Fruit fly (Drosophila melanogaster): ENCODE data around the gene CG31528.

Gene CG31528

DNA sequence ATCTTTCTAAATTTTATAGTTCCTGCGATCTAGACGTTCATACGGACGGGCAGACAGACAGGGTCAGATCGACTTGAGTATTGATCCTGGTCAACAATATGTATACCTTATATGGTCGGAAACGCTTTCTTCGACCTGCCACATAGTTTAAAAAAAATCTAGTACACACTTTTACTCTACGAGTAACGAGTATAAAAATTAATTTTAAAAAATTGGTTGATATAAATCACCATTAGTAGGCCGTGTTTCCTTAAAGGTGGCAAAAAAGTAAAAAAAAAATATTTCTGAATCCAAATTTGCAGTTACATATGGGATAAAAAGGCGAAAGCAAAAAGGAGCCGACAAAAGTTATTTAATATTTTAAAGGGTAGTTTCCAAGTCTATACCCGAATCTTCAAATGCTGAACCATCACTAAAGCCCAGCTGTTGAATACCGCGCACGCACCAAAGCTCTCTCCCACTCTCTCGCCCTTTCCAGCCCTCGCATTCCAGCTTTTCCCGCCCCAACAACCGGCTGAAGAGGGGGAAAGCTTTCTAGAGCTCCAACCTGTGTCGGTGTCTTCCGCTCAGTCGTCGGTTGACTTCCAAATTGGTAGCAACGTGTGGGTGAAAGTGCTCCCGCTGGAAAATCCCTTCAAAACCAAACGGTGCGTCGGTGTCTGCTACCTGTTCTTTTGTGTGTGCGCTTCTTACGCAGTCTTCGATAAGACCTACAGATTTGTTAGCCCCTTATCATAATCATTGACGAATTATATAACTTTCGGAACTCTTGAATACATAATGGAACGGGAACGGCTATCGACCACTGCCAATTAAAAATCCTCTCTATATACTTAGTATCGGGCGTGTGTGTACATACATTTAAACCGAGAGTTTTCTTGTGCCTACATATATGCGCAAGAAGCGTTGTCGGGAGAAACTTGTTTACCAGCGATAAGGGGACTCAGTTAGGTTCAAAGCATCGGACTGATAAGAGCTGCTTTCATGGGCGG is 37.6 kb upstream of the CG31528 start, which contains the start of gene Sfxn1-3 (continued):
- peak; percentile 17 for TF ChIP-seq CG12391 (tag; optimal IDR thresholded peaks at IDR 0.05)
- peak; percentile 8 for TF ChIP-seq CG2116 (GFP tag; optimal IDR thresholded peaks at IDR 0.05)
- peak; percentile 46 for TF ChIP-seq CG13624 (GFP tag; optimal IDR thresholded peaks at IDR 0.05)
- peak; percentile 96 for TF ChIP-seq CG15479 (GFP tag; optimal IDR thresholded peaks at IDR 0.05)
- peak; percentile 84 for TF ChIP-seq HLHmδ (GFP tag; optimal IDR thresholded peaks at IDR 0.05)
- TF ChIP-seq CG7987 (GFP tag; optimal IDR thresholded peaks at IDR 0.05) = peak; percentile 73
- TF ChIP-seq Bgb (GFP tag; IDR thresholded peaks at IDR 0.05; ENCODE audit: partially characterized antibody) = peak; percentile 75
- TF ChIP-seq CG31224 (GFP tag; IDR thresholded peaks at IDR 0.05) = no peak
- TF ChIP-seq exex (tag; optimal IDR thresholded peaks at IDR 0.05) = peak; percentile 93
- TF ChIP-seq CG4617 (GFP tag; optimal IDR thresholded peaks at IDR 0.05; ENCODE audit: borderline replicate concordance) = no peak
- TF ChIP-seq CG31441 (GFP tag; IDR thresholded peaks at IDR 0.05) = peak; percentile 60; the same call in 1 of the 2 replicates
- TF ChIP-seq Adf1 (GFP tag; IDR thresholded peaks at IDR 0.05) = peak; percentile 61; the same call in 1 of the 2 replicates
- no peak for TF ChIP-seq Lpt (GFP tag; optimal IDR thresholded peaks at IDR 0.05)
- no peak for TF ChIP-seq yki (optimal IDR thresholded peaks at IDR 0.05)
- TF ChIP-seq CG11560 (tag; IDR thresholded peaks at IDR 0.05) = no peak
- TF ChIP-seq D19A (tag; optimal IDR thresholded peaks at IDR 0.05) = peak; percentile 24
- TF ChIP-seq Dek (tag; optimal IDR thresholded peaks at IDR 0.05) = peak; percentile 5
- peak; percentile 47 for TF ChIP-seq CG3163 (GFP tag; optimal IDR thresholded peaks at IDR 0.05)
- peak; percentile 56 for TF ChIP-seq Nf-YC (tag; optimal IDR thresholded peaks at IDR 0.05)
- peak; percentile 81 for TF ChIP-seq CG16779 (GFP tag; IDR thresholded peaks at IDR 0.05)
- TF ChIP-seq oc (tag; optimal IDR thresholded peaks at IDR 0.05) = peak; percentile 68
- peak; percentile 24 for TF ChIP-seq CG10979 (tag; optimal IDR thresholded peaks at IDR 0.05)
- TF ChIP-seq CG30403 (GFP tag; optimal IDR thresholded peaks at IDR 0.05) = peak; percentile 34
- 0 out of 3 replicates have a peak, but pooled peaks have one; percentile 20 for TF ChIP-seq dysf (GFP tag; IDR thresholded peaks at IDR 0.05)
- TF ChIP-seq Vsx1 (GFP tag; optimal IDR thresholded peaks at IDR 0.05) = peak; percentile 56
- no peak for TF ChIP-seq Fer2 (tag; optimal IDR thresholded peaks at IDR 0.05)
- TF ChIP-seq CG10209 (GFP tag; optimal IDR thresholded peaks at IDR 0.05) = peak; percentile 22
- peak; percentile 12 for TF ChIP-seq pum (GFP tag; optimal IDR thresholded peaks at IDR 0.05)
- peak; percentile 43 for TF ChIP-seq lilli (GFP tag; optimal IDR thresholded peaks at IDR 0.05)
- peak; percentile 43 for TF ChIP-seq vfl (GFP tag; optimal IDR thresholded peaks at IDR 0.05)
- no peak for TF ChIP-seq CG17612 (GFP tag; IDR thresholded peaks at IDR 0.05)
- 0 out of 2 replicates have a peak, but pooled peaks have one; percentile 8 for TF ChIP-seq HLH3B (GFP tag; IDR thresholded peaks at IDR 0.05)
- TF ChIP-seq Asciz (GFP tag; optimal IDR thresholded peaks at IDR 0.05) = peak; percentile 58
- TF ChIP-seq sim (GFP tag; IDR thresholded peaks at IDR 0.05) = no peak
- TF ChIP-seq CG11398 (GFP tag; optimal IDR thresholded peaks at IDR 0.05) = peak; percentile 26
- TF ChIP-seq Atf6 (GFP tag; IDR thresholded peaks at IDR 0.05) = peak; percentile 24
- TF ChIP-seq dimm (GFP tag; IDR thresholded peaks at IDR 0.05) = no peak
- TF ChIP-seq Mrtf (GFP tag; IDR thresholded peaks at IDR 0.05) = no peak
- TF ChIP-seq cg (GFP tag; optimal IDR thresholded peaks at IDR 0.05) = peak; percentile 62
- TF ChIP-seq Xbp1 (GFP tag; optimal IDR thresholded peaks at IDR 0.05) = peak; percentile 15
- peak; percentile 34; the same call in 1 of the 2 replicates for TF ChIP-seq tna (GFP tag; IDR thresholded peaks at IDR 0.05; ENCODE audit: partially characterized antibody)
- TF ChIP-seq CG43689 (GFP tag; IDR thresholded peaks at IDR 0.05) = no peak
- TF ChIP-seq CG16863 (GFP tag; optimal IDR thresholded peaks at IDR 0.05) = peak; percentile 10
- peak; percentile 81 for TF ChIP-seq Hey (tag; optimal IDR thresholded peaks at IDR 0.05)
- TF ChIP-seq CG18599 (GFP tag; optimal IDR thresholded peaks at IDR 0.05) = peak; percentile 84
- TF ChIP-seq CG2202 (tag; optimal IDR thresholded peaks at IDR 0.05) = no peak
- peak; percentile 83 for TF ChIP-seq BtbVII (GFP tag; optimal IDR thresholded peaks at IDR 0.05)
- TF ChIP-seq CG10274 (GFP tag; optimal IDR thresholded peaks at IDR 0.05) = no peak
